Fruit fly (Drosophila melanogaster) whole organism, prepupa: ENCODE data around the gene Fkbp39.

Experiments
- Blimp-1 ChIP-seq: fragments of 200-800 bp; sonication (Bioruptor generic); optimal IDR thresholded peaks from 3 replicates; lab custom pipeline; 2017; ENCODE audit warnings: missing biosample characterization, missing genetic modification characterization, mild to moderate bottlenecking, moderate library complexity, missing genetic modification reagents
- CG10631 ChIP-seq: fragments of 200-800 bp; sonication (Bioruptor generic); optimal IDR thresholded peaks from 2 replicates; lab custom pipeline; 2016; ENCODE audit warnings: missing biosample characterization, missing genetic modification characterization
- CG10669 ChIP-seq: fragments of 200-800 bp; sonication (Bioruptor generic); optimal IDR thresholded peaks from 3 replicates; lab custom pipeline; 2018; ENCODE audit warnings: missing biosample characterization, mild to moderate bottlenecking, missing genetic modification characterization, moderate library complexity
- CG11902 ChIP-seq: fragments of 200-800 bp; sonication (Bioruptor generic); optimal IDR thresholded peaks from 3 replicates; lab custom pipeline; 2016; ENCODE audit warnings: missing biosample characterization, missing genetic modification characterization
- CG15336 ChIP-seq: fragments of 200-800 bp; sonication (Bioruptor generic); IDR thresholded peaks from 2 replicates; pipeline ENCODE4 v1.3.6; 2022; ENCODE audit warnings: missing biosample characterization, missing genetic modification characterization
- CG1621 ChIP-seq: fragments of 200-800 bp; sonication (Bioruptor generic); optimal IDR thresholded peaks from 3 replicates; lab custom pipeline; 2018; ENCODE audit warnings: missing biosample characterization, mild to moderate bottlenecking, missing genetic modification characterization
- CG3032 ChIP-seq: fragments of 200-800 bp; optimal IDR thresholded peaks from 2 replicates; lab custom pipeline; 2019; ENCODE audit warnings: missing biosample characterization, mild to moderate bottlenecking, missing genetic modification characterization, moderate library complexity
- CG31627 ChIP-seq: fragments of 200-800 bp; sonication (Bioruptor generic); optimal IDR thresholded peaks from 3 replicates; lab custom pipeline; 2016; ENCODE audit warnings: missing biosample characterization, missing genetic modification characterization
- CG32006 ChIP-seq: fragments of 200-800 bp; sonication (Bioruptor generic); optimal IDR thresholded peaks from 3 replicates; lab custom pipeline; 2017; ENCODE audit warnings: missing biosample characterization, mild to moderate bottlenecking, missing genetic modification characterization
- CG4318 ChIP-seq: fragments of 200-800 bp; sonication (Bioruptor generic); optimal IDR thresholded peaks from 3 replicates; lab custom pipeline; 2017; ENCODE audit warnings: missing biosample characterization, mild to moderate bottlenecking, missing genetic modification characterization
- CG6276 ChIP-seq: fragments of 200-800 bp; sonication (Bioruptor generic); optimal IDR thresholded peaks from 2 replicates; lab custom pipeline; 2017; ENCODE audit warnings: missing biosample characterization, mild to moderate bottlenecking, missing genetic modification characterization
- CG6808 ChIP-seq: fragments of 200-800 bp; sonication (Bioruptor generic); optimal IDR thresholded peaks from 3 replicates; lab custom pipeline; 2017; ENCODE audit warnings: missing biosample characterization, missing genetic modification characterization, mild to moderate bottlenecking, moderate library complexity, missing genetic modification reagents
- CG6854 ChIP-seq: fragments of 200-800 bp; sonication (Bioruptor generic); optimal IDR thresholded peaks from 2 replicates; lab custom pipeline; 2017; ENCODE audit warnings: missing biosample characterization, mild to moderate bottlenecking, missing genetic modification characterization
- CG7368 ChIP-seq: fragments of 200-800 bp; sonication (Bioruptor generic); optimal IDR thresholded peaks from 3 replicates; lab custom pipeline; 2016; ENCODE audit warnings: missing biosample characterization, missing genetic modification characterization
- CG8319 ChIP-seq: fragments of 200-800 bp; sonication (Bioruptor generic); optimal IDR thresholded peaks from 3 replicates; lab custom pipeline; 2016; ENCODE audit warnings: missing biosample characterization, missing genetic modification characterization
- CG8632 ChIP-seq: fragments of 200-800 bp; sonication (Bioruptor generic); optimal IDR thresholded peaks from 3 replicates; lab custom pipeline; 2016; ENCODE audit warnings: missing biosample characterization, missing genetic modification characterization
- CG9139 ChIP-seq: fragments of 200-800 bp; sonication (Bioruptor generic); optimal IDR thresholded peaks from 3 replicates; lab custom pipeline; 2017; ENCODE audit warnings: missing biosample characterization, mild to moderate bottlenecking, missing genetic modification characterization
- Eip78C ChIP-seq: fragments of 200-800 bp; sonication (Bioruptor generic); peaks from one replicate; lab custom pipeline; 2016; ENCODE audit warnings: missing biosample characterization, missing genetic modification characterization
- Ets21C ChIP-seq: fragments of 200-800 bp; sonication (Bioruptor generic); optimal IDR thresholded peaks from 3 replicates; lab custom pipeline; 2016; ENCODE audit warnings: missing biosample characterization, missing genetic modification characterization
- Ets96B ChIP-seq: fragments of 200-800 bp; optimal IDR thresholded peaks from 2 replicates; lab custom pipeline; 2019; ENCODE audit warnings: missing biosample characterization, mild to moderate bottlenecking, missing genetic modification characterization, moderate library complexity
- Gug ChIP-seq: fragments of 200-800 bp; sonication (Bioruptor generic); IDR thresholded peaks from 2 replicates; pipeline ENCODE4 v1.3.6; 2022; ENCODE audit warnings: missing biosample characterization, missing genetic modification characterization
- Hr38 ChIP-seq: sonication (Bioruptor generic); optimal IDR thresholded peaks from 2 replicates; lab custom pipeline; 2016; ENCODE audit warnings: missing biosample characterization, missing genetic modification characterization
- Hr4 ChIP-seq: fragments of 200-800 bp; sonication (Bioruptor generic); optimal IDR thresholded peaks from 3 replicates; lab custom pipeline; 2016; ENCODE audit warnings: missing biosample characterization, missing genetic modification characterization
- Met ChIP-seq: fragments of 200-800 bp; sonication (Bioruptor generic); optimal IDR thresholded peaks from 3 replicates; lab custom pipeline; 2016; ENCODE audit warnings: missing biosample characterization, missing genetic modification characterization
- Smox ChIP-seq: fragments of 200-800 bp; sonication (Bioruptor generic); optimal IDR thresholded peaks from 3 replicates; lab custom pipeline; 2016; ENCODE audit warnings: missing biosample characterization, missing genetic modification characterization
- Sox102F ChIP-seq: fragments of 200-800 bp; sonication (Bioruptor generic); optimal IDR thresholded peaks from 2 replicates; lab custom pipeline; 2016; ENCODE audit warnings: missing biosample characterization, mild to moderate bottlenecking, missing genetic modification characterization
- Sox14 ChIP-seq: fragments of 200-800 bp; sonication (Bioruptor generic); optimal IDR thresholded peaks from 3 replicates; lab custom pipeline; 2016; ENCODE audit warnings: missing biosample characterization, missing genetic modification characterization
- Sox15 ChIP-seq: fragments of 200-800 bp; sonication (Bioruptor generic); optimal IDR thresholded peaks from 3 replicates; lab custom pipeline; 2016; ENCODE audit warnings: missing biosample characterization, missing genetic modification characterization
- achi ChIP-seq: fragments of 200-800 bp; sonication (Bioruptor generic); optimal IDR thresholded peaks from 3 replicates; lab custom pipeline; 2016; ENCODE audit warnings: missing biosample characterization, missing genetic modification characterization
- acj6 ChIP-seq: fragments of 200-800 bp; sonication (Bioruptor generic); optimal IDR thresholded peaks from 3 replicates; lab custom pipeline; 2016; ENCODE audit warnings: missing biosample characterization, missing genetic modification characterization
- cyc ChIP-seq: fragments of 200-800 bp; sonication (Bioruptor generic); optimal IDR thresholded peaks from 3 replicates; lab custom pipeline; 2016; ENCODE audit warnings: missing biosample characterization, missing genetic modification characterization
- dac ChIP-seq: fragments of 200-800 bp; sonication (Bioruptor generic); optimal IDR thresholded peaks from 2 replicates; lab custom pipeline; 2017; ENCODE audit warnings: missing biosample characterization, mild to moderate bottlenecking, missing genetic modification characterization
- dsx ChIP-seq: fragments of 200-800 bp; optimal IDR thresholded peaks from 3 replicates; lab custom pipeline; 2019; ENCODE audit warnings: missing biosample characterization, mild to moderate bottlenecking, missing genetic modification characterization, moderate library complexity; ENCODE audit not compliant: poor library complexity, severe bottlenecking
- fd85E ChIP-seq: fragments of 200-800 bp; sonication (Bioruptor generic); optimal IDR thresholded peaks from 3 replicates; lab custom pipeline; 2016; ENCODE audit warnings: missing biosample characterization, missing genetic modification characterization
- fkh ChIP-seq: fragments of 200-800 bp; sonication (Bioruptor generic); optimal IDR thresholded peaks from 3 replicates; lab custom pipeline; 2017; ENCODE audit warnings: missing biosample characterization, mild to moderate bottlenecking, missing genetic modification characterization, moderate library complexity
- lz ChIP-seq: fragments of 200-800 bp; sonication (Bioruptor generic); optimal IDR thresholded peaks from 3 replicates; lab custom pipeline; 2016; ENCODE audit warnings: missing biosample characterization, missing genetic modification characterization
- pdm3 ChIP-seq: fragments of 200-800 bp; sonication (Bioruptor generic); optimal IDR thresholded peaks from 3 replicates; lab custom pipeline; 2016; ENCODE audit warnings: missing biosample characterization, missing genetic modification characterization
- salr ChIP-seq, 2 experiments: fragments of 200-800 bp; sonication (Bioruptor generic); optimal IDR thresholded peaks; 3 replicates each; lab custom pipeline; 2016 to 2018; ENCODE audit warnings: missing biosample characterization in 2 of 2, missing genetic modification characterization in 2 of 2, mild to moderate bottlenecking in 1 of 2
- ss ChIP-seq, 2 experiments: fragments of 200-800 bp; sonication (Bioruptor generic); optimal IDR thresholded peaks; 2 replicates in 1 of 2; 3 replicates in 1 of 2; lab custom pipeline; 2017 to 2018; ENCODE audit warnings: mild to moderate bottlenecking in 2 of 2, missing biosample characterization in 2 of 2, missing genetic modification characterization in 2 of 2, moderate library complexity in 1 of 2
- svp ChIP-seq: fragments of 200-800 bp; sonication (Bioruptor generic); peaks from one replicate; lab custom pipeline; 2016; ENCODE audit warnings: missing biosample characterization, missing genetic modification characterization
- vri ChIP-seq: fragments of 200-800 bp; sonication (Bioruptor generic); optimal IDR thresholded peaks from 3 replicates; lab custom pipeline; 2016; ENCODE audit warnings: missing biosample characterization, mild to moderate bottlenecking, missing genetic modification characterization

Gene Fkbp39

DNA sequence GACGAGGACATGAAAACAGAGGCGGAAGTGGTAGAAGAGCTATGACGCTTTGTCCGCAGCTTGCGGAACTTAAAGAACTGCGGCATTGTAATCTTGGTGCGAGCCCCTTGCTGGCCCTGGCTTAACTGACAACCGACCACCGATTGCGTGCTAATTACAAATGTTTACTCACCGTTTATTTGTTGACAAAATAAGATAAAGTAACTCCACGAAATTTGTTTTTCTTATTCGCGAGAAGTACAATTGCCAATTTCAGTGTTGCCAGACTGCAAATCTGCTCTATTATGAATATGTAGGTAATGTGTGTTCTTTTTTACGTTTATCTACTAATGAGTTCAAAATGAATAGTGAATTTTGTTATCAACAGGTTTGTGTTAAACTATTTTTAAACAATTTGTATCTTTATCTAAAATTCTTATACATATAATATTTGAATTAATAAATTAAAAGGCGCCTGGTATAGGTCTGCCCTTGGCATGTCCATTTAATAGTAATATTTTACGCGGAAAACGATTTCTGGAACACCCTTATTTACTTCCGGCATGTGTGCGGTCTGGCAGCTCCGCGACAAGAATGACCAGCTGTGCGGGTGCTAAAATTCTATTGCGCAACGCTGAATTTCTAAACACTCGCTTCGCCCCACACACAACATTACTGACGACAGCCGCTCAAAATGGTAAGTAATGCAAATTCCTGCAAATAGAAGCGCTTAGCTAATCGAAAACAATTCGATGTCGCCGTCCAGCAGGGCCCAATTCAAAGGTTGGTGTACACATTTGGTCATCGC lies 23.9 kb upstream of the Fkbp39 start, which contains the start of the genes Atg4b and Hibch (continued):
- TF ChIP-seq fkh (GFP tag; lab: Kevin White, UChicago) (peak; percentile 97), achi (GFP tag; lab: Kevin White, UChicago) (no peak), CG8632 (GFP tag; lab: Kevin White, UChicago) (peak; percentile 73), Blimp-1 (GFP tag; lab: Kevin White, UChicago) (peak; percentile 73), Sox102F (GFP tag; lab: Kevin White, UChicago) (no peak), Ets21C (GFP tag; lab: Kevin White, UChicago) (no peak), cyc (GFP tag; lab: Kevin White, UChicago) (peak; percentile 83), ss (GFP tag; optimal IDR thresholded peaks at IDR 0.05; lab: Kevin White, UChicago) (no peak), CG1621 (tag; lab: Kevin White, UChicago) (peak; percentile 54)
- TF ChIP-seq, all 60 proteins: peak for 34

DNA sequence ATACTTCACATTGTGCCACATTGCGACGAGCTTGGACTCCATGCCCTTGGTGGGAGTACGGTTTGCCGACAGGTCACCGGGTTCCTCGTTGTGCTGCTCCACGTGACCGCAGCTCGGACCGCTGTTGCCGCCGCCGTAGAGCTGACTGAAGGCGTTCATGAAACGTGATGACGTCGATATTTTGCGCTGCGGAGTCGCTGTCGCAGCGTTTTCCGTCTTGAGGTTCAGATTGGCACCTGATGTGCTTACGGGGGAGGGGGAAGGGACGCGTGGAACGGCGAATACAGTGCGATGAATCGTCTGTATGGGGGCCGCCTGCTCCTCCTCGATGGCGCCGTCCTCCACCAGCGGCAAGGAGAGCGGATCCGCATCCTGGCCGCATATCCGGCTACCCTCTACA lies 23.2 kb upstream of the Fkbp39 start:
- no peak for TF ChIP-seq pdm3
- no peak for TF ChIP-seq vri (GFP tag; lab: Kevin White, UChicago)
- TF ChIP-seq CG6276 (GFP tag; lab: Kevin White, UChicago), result no peak
- TF ChIP-seq dac (GFP tag; lab: Kevin White, UChicago), result no peak
- TF ChIP-seq fd85E, result no peak
- no peak for TF ChIP-seq salr (GFP tag; optimal IDR thresholded peaks at IDR 0.05; lab: Kevin White, UChicago)
- TF ChIP-seq fkh (GFP tag; lab: Kevin White, UChicago), result no peak
- TF ChIP-seq Hr38 (GFP tag; lab: Kevin White, UChicago), result no peak
- no peak for TF ChIP-seq Smox (GFP tag; lab: Kevin White, UChicago)
- TF ChIP-seq Hr4 (GFP tag; lab: Kevin White, UChicago), result no peak
- no peak for TF ChIP-seq CG6808 (GFP tag; lab: Kevin White, UChicago)
- TF ChIP-seq cyc (GFP tag; lab: Kevin White, UChicago), result no peak
- no peak for TF ChIP-seq CG4318 (GFP tag; lab: Kevin White, UChicago)
- TF ChIP-seq Ets96B (tag; lab: Kevin White, UChicago), result no peak
- no peak for TF ChIP-seq CG9139 (GFP tag; lab: Kevin White, UChicago)
- no peak for TF ChIP-seq acj6 (GFP tag; lab: Kevin White, UChicago)

DNA sequence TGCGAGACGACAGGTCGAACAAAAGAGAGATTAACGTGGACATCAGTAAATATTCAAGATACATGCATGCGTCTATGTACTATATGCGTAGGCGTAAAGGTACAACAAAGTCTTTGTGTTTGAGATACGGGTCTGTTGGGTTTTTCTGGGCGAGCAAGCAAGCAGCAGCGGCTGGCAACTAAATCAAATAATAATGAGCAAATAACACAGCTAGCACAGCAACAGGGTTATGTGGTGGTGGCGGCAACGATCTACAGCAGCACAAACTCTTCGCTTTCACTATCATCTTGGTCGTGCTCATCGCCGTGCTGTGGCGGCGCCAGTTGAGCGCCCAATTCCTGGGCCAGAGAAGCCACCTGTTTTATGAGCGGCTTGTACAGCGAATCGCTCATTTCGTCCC lies 21.1 kb upstream of the Fkbp39 start:
- TF ChIP-seq fkh (GFP tag; lab: Kevin White, UChicago) (peak; percentile 93), CG10669 (GFP tag; lab: Kevin White, UChicago) (no peak)

DNA sequence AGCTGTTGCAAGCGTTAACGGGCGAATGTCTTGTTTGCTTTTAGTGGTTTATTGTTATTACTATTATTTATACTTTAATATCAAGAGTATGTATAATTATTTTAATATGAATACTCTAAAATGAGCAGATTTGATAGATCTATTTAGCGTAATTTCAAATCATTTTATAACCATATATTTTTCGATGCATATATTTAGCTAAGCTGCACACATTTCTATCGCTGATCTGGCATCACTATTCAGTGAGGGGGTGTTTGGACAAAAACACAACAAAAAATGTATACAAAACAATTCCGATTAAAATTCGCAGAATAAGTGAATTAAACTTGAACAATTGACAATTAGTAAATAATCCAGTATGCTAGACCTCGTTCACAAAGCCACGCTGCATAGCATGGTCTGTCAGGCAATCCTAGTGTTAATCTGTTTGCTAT lies 18.1 kb upstream of the Fkbp39 start, which contains the start of the genes Trs33 and Tmtc4:
Gene Trs33 (minus strand): TSS at position 3 of the 434 bp plus-strand sequence.
Gene Tmtc4 (plus strand): TSS at position 233 of the 434 bp plus-strand sequence.
- TF ChIP-seq Sox15 (GFP tag; lab: Kevin White, UChicago) (no peak), ss (GFP tag; optimal IDR thresholded peaks at IDR 0.05; lab: Kevin White, UChicago) (no peak), Hr38 (GFP tag; lab: Kevin White, UChicago) (no peak), cyc (GFP tag; lab: Kevin White, UChicago) (peak; percentile 36), CG6808 (GFP tag; lab: Kevin White, UChicago) (no peak), achi (GFP tag; lab: Kevin White, UChicago) (no peak), Sox14 (GFP tag; lab: Kevin White, UChicago) (peak; percentile 44), Met (no peak), CG6854 (GFP tag; lab: Kevin White, UChicago) (no peak), dsx (peak; percentile 7), CG9139 (GFP tag; lab: Kevin White, UChicago) (no peak), fkh (GFP tag; lab: Kevin White, UChicago) (peak; percentile 96), dac (GFP tag; lab: Kevin White, UChicago) (no peak), CG8319 (GFP tag; lab: Kevin White, UChicago) (no peak), Hr4 (GFP tag; lab: Kevin White, UChicago) (no peak), CG11902 (GFP tag; lab: Kevin White, UChicago) (no peak), svp (GFP tag; lab: Kevin White, UChicago) (no peak), CG3032 (peak; percentile 54), CG7368 (GFP tag; lab: Kevin White, UChicago) (no peak), Eip78C (GFP tag; lab: Kevin White, UChicago) (peak; percentile 75), CG32006 (GFP tag; lab: Kevin White, UChicago) (no peak), CG1621 (tag; lab: Kevin White, UChicago) (no peak), CG10631 (GFP tag; lab: Kevin White, UChicago) (peak; percentile 47), vri (GFP tag; lab: Kevin White, UChicago) (no peak), CG31627 (GFP tag; lab: Kevin White, UChicago) (peak; percentile 10), CG4318 (GFP tag; lab: Kevin White, UChicago) (no peak), fd85E (no peak), lz (GFP tag; lab: Kevin White, UChicago) (peak; percentile 8), CG15336 (GFP tag; lab: Robert Waterston, UW) (peak; percentile 29; the same call in 1 of the 2 replicates), Ets21C (GFP tag; lab: Kevin White, UChicago) (no peak), Gug (GFP tag; lab: Robert Waterston, UW) (no peak)
